Worm (Caenorhabditis elegans): ENCODE measurements around the gene sec-61.G.
A peak's percentile ranks its signal among the peaks of the same experiment; 100 is the strongest.

ce11 chrV:10894601-10895000 is 2.3 kb downstream of the sec-61.G start, which contains the start of the genes F32D8.14 and F32D8.5:
- TF ChIP-seq ceh-83 (GFP tag; optimal IDR thresholded peaks at IDR 0.05) (no peak), nhr-2 (tag; optimal IDR thresholded peaks at IDR 0.05) (no peak), elt-1 (tag; optimal IDR thresholded peaks at IDR 0.05; ENCODE audit: borderline replicate concordance, insufficient read depth) (peak; percentile 37), nhr-76 (tag; optimal IDR thresholded peaks at IDR 0.05) (no peak), mab-5 (tag; optimal IDR thresholded peaks at IDR 0.05) (no peak), nhr-237 (tag; optimal IDR thresholded peaks at IDR 0.05) (peak; percentile 69), unc-62 (GFP tag; optimal IDR thresholded peaks at IDR 0.05) (peak; percentile 47), ces-1 (GFP tag; optimal IDR thresholded peaks at IDR 0.05) (peak; percentile 65), bed-3 (GFP tag; optimal IDR thresholded peaks at IDR 0.05) (no peak)
